Worm (Caenorhabditis elegans) whole organism, mixed stage, embryonic: ENCODE data around the gene C27C12.3.

Experiments
- ceh-83 ChIP-seq: fragments of 200-800 bp; sonication (Bioruptor generic); optimal IDR thresholded peaks from 2 replicates; lab custom pipeline; 2018; ENCODE audit warnings: mild to moderate bottlenecking, missing genetic modification characterization, missing compliant biosample characterization
- ces-1 ChIP-seq: fragments of 150-350 bp; optimal IDR thresholded peaks from 2 replicates; lab custom pipeline; 2014; ENCODE audit warnings: missing biosample characterization, missing genetic modification reagents, missing genetic modification characterization
- ztf-11 ChIP-seq: fragments of 150-350 bp; optimal IDR thresholded peaks from 2 replicates; lab custom pipeline; 2014; ENCODE audit warnings: missing biosample characterization, missing genetic modification characterization

DNA sequence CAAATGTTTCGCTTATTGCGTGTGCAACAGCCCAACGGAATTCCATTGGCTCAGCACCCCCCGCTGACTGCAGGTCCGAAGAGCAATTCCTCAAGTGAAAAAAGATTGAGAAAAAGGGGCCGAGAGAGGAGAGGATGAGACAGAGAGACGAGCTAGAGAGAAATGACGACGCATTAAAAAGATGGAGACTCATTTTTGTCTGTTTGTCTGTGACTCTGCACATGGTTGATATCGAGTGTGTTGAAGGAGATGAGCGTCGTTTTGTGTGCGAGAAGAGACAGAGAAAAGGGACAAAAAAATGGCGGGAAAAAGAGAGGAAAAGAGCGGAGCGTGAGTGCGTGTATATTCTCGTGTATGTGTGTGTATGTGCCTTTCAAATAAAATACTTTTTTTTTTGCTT, 24.6 kb downstream of the C27C12.3 start:
- TF ChIP-seq ces-1 (GFP tag; lab: Kevin White, UChicago) = peak; percentile 90
- no peak for TF ChIP-seq ztf-11 (tag; lab: Kevin White, UChicago)
- no peak for TF ChIP-seq ceh-83 (GFP tag; lab: Kevin White, UChicago)
